Fruit fly (Drosophila melanogaster) whole organism, embryonic: ENCODE measurements around the gene Cyp303a1.
A peak's percentile ranks its signal among the peaks of the same experiment; 100 is the strongest.

Source experiments
- Antp ChIP-seq: fragments of 200-800 bp; sonication (Bioruptor generic); optimal IDR thresholded peaks from 3 replicates; lab custom pipeline; 2016; ENCODE audit warnings: missing biosample characterization, missing genetic modification characterization
- Asciz ChIP-seq: fragments of 200-800 bp; sonication (Bioruptor generic); optimal IDR thresholded peaks from 2 replicates; lab custom pipeline; 2017; ENCODE audit warnings: missing biosample characterization, mild to moderate bottlenecking, missing genetic modification characterization, missing genetic modification reagents
- Awh ChIP-seq: fragments of 200-800 bp; sonication (Bioruptor generic); IDR thresholded peaks from 2 replicates; pipeline ENCODE4, ENCODE4 v1.3.6; 2022; ENCODE audit warnings: missing biosample characterization, missing genetic modification characterization
- B-H2 ChIP-seq: fragments of 200-800 bp; sonication (Bioruptor generic); optimal IDR thresholded peaks from 2 replicates; lab custom pipeline; 2018; ENCODE audit warnings: missing biosample characterization, mild to moderate bottlenecking, missing genetic modification characterization
- CG10209 ChIP-seq: fragments of 200-800 bp; sonication (Bioruptor generic); optimal IDR thresholded peaks from 3 replicates; lab custom pipeline; 2017; ENCODE audit warnings: missing biosample characterization, mild to moderate bottlenecking, missing genetic modification characterization, missing genetic modification reagents
- CG12104 ChIP-seq: fragments of 200-800 bp; sonication (Bioruptor generic); optimal IDR thresholded peaks from 3 replicates; lab custom pipeline; 2016; ENCODE audit warnings: missing biosample characterization, missing genetic modification characterization
- CG12236 ChIP-seq: fragments of 200-800 bp; sonication (Bioruptor generic); optimal IDR thresholded peaks from 2 replicates; lab custom pipeline; 2016; ENCODE audit warnings: missing biosample characterization, missing genetic modification characterization
- CG12942 ChIP-seq: fragments of 200-800 bp; sonication (Bioruptor generic); optimal IDR thresholded peaks from 3 replicates; lab custom pipeline; 2016; ENCODE audit warnings: missing biosample characterization, missing genetic modification characterization
- CG13624 ChIP-seq: fragments of 200-800 bp; sonication (Bioruptor generic); optimal IDR thresholded peaks from 2 replicates; lab custom pipeline; 2016; ENCODE audit warnings: missing biosample characterization, missing genetic modification characterization
- CG14014 ChIP-seq: fragments of 200-800 bp; sonication (Bioruptor generic); IDR thresholded peaks from 2 replicates; pipeline ENCODE4 v1.3.6; 2022; ENCODE audit warnings: missing biosample characterization, missing genetic modification characterization
- CG15073 ChIP-seq: fragments of 200-800 bp; sonication (Bioruptor generic); optimal IDR thresholded peaks from 2 replicates; lab custom pipeline; 2016; ENCODE audit warnings: missing biosample characterization, missing genetic modification characterization
- CG1603 ChIP-seq: fragments of 200-800 bp; sonication (Bioruptor generic); optimal IDR thresholded peaks from 2 replicates; lab custom pipeline; 2019; ENCODE audit warnings: missing biosample characterization, mild to moderate bottlenecking, missing genetic modification characterization, moderate library complexity
- CG17361 ChIP-seq: fragments of 200-800 bp; sonication (Bioruptor generic); IDR thresholded peaks from 3 replicates; pipeline ENCODE4 v1.3.6; 2022; ENCODE audit warnings: missing biosample characterization, missing genetic modification characterization
- CG18011 ChIP-seq: fragments of 200-800 bp; sonication (Bioruptor generic); optimal IDR thresholded peaks from 2 replicates; lab custom pipeline; 2017; ENCODE audit warnings: missing biosample characterization, missing genetic modification characterization, mild to moderate bottlenecking, moderate library complexity, missing genotype
- CG2875 ChIP-seq: fragments of 200-800 bp; sonication (Bioruptor generic); optimal IDR thresholded peaks from 2 replicates; lab custom pipeline; 2017; ENCODE audit warnings: missing biosample characterization, mild to moderate bottlenecking, missing genetic modification characterization, missing genetic modification reagents
- CG2889 ChIP-seq: fragments of 200-800 bp; sonication (Bioruptor generic); IDR thresholded peaks from 3 replicates; pipeline ENCODE4 v1.3.6; 2022; ENCODE audit warnings: missing biosample characterization, missing genetic modification characterization
- CG4854 ChIP-seq: fragments of 200-800 bp; sonication (Bioruptor generic); optimal IDR thresholded peaks from 2 replicates; lab custom pipeline; 2016; ENCODE audit warnings: missing biosample characterization, missing genetic modification characterization, inconsistent platforms
- CG7271 ChIP-seq: fragments of 200-800 bp; sonication (Bioruptor generic); optimal IDR thresholded peaks from 2 replicates; lab custom pipeline; 2018; ENCODE audit warnings: missing biosample characterization, mild to moderate bottlenecking, missing genetic modification characterization, moderate library complexity
- CG7357 ChIP-seq: fragments of 200-800 bp; sonication (Bioruptor generic); IDR thresholded peaks from 3 replicates; pipeline ENCODE4 v1.3.6; 2022; ENCODE audit warnings: missing biosample characterization, missing genetic modification characterization
- CG8478 ChIP-seq: fragments of >200 bp; optimal IDR thresholded peaks from 2 replicates; lab custom pipeline; 2018
- CkIIα-i1 ChIP-seq: fragments of 200-800 bp; sonication (Bioruptor generic); IDR thresholded peaks from 2 replicates; pipeline ENCODE4 v1.3.6; 2022; ENCODE audit warnings: missing biosample characterization, missing genetic modification characterization
- Doc2 ChIP-seq: fragments of 200-800 bp; sonication (Bioruptor generic); IDR thresholded peaks from 2 replicates; pipeline ENCODE4 v1.3.6; 2022; ENCODE audit warnings: missing biosample characterization, missing genetic modification characterization
- Doc3 ChIP-seq: fragments of 200-800 bp; sonication (Bioruptor generic); IDR thresholded peaks from 3 replicates; pipeline ENCODE4 v1.3.6; 2022; ENCODE audit warnings: missing biosample characterization, missing genetic modification characterization; ENCODE audit not compliant: partially characterized antibody
- Elba2 ChIP-seq: fragments of 200-800 bp; sonication (Bioruptor generic); optimal IDR thresholded peaks from 3 replicates; lab custom pipeline; 2016; ENCODE audit warnings: missing biosample characterization, missing genetic modification characterization
- Fer2 ChIP-seq: fragments of 200-800 bp; sonication (Bioruptor generic); optimal IDR thresholded peaks from 2 replicates; lab custom pipeline; 2018; ENCODE audit warnings: missing biosample characterization, mild to moderate bottlenecking, missing genetic modification characterization, moderate library complexity
- Hr39 ChIP-seq: fragments of >200 bp; optimal IDR thresholded peaks from 2 replicates; lab custom pipeline; 2017
- Hr78 ChIP-seq, 2 experiments: fragments of 200-800 bp in 1 of 2; fragments of >200 bp in 1 of 2; sonication (Bioruptor generic) in 1 of 2; optimal IDR thresholded peaks; 2 replicates each; lab custom pipeline; 2017 to 2019; ENCODE audit warnings: missing biosample characterization in 2 of 2, missing genetic modification characterization in 2 of 2, mild to moderate bottlenecking in 1 of 2, moderate library complexity in 1 of 2
- MBD-R2 ChIP-seq: fragments of 200-800 bp; sonication (Bioruptor generic); IDR thresholded peaks from 2 replicates; pipeline ENCODE4 v1.3.6; 2022; ENCODE audit warnings: missing biosample characterization, missing genetic modification characterization
- Optix ChIP-seq: fragments of 200-800 bp; sonication (Bioruptor generic); IDR thresholded peaks from 3 replicates; pipeline ENCODE4 v1.3.6; 2022; ENCODE audit warnings: missing biosample characterization, missing genetic modification characterization
- Usf ChIP-seq: fragments of 200-800 bp; sonication (Bioruptor generic); optimal IDR thresholded peaks from 2 replicates; lab custom pipeline; 2017; ENCODE audit warnings: missing genotype, missing biosample characterization, missing genetic modification characterization
- caup ChIP-seq: fragments of 200-800 bp; sonication (Bioruptor generic); optimal IDR thresholded peaks from 3 replicates; lab custom pipeline; 2017; ENCODE audit warnings: missing biosample characterization, mild to moderate bottlenecking, missing genetic modification characterization, moderate library complexity; ENCODE audit not compliant: severe bottlenecking
- corto ChIP-seq: fragments of 200-800 bp; sonication (Bioruptor generic); optimal IDR thresholded peaks from 2 replicates; lab custom pipeline; 2016; ENCODE audit warnings: missing biosample characterization, mild to moderate bottlenecking, missing genetic modification characterization, moderate library complexity
- crp ChIP-seq, 2 experiments: fragments of 200-800 bp; sonication (Bioruptor generic); optimal IDR thresholded peaks; 2 replicates in 1 of 2; 3 replicates in 1 of 2; lab custom pipeline; 2017; ENCODE audit warnings: missing biosample characterization in 2 of 2, missing genetic modification characterization in 2 of 2, mild to moderate bottlenecking in 1 of 2, moderate library complexity in 1 of 2
- cwo ChIP-seq: fragments of 200-800 bp; sonication (Bioruptor generic); optimal IDR thresholded peaks from 3 replicates; lab custom pipeline; 2017; ENCODE audit warnings: missing biosample characterization, missing genetic modification characterization, mild to moderate bottlenecking, moderate library complexity, missing genetic modification reagents
- dan ChIP-seq: fragments of 200-800 bp; sonication (Bioruptor generic); IDR thresholded peaks from 2 replicates; pipeline ENCODE4 v1.3.6; 2022; ENCODE audit warnings: missing biosample characterization, missing genetic modification characterization
- dati ChIP-seq: fragments of 200-800 bp; sonication (Bioruptor generic); IDR thresholded peaks from 2 replicates; pipeline ENCODE4 v1.3.6; 2022; ENCODE audit warnings: missing biosample characterization, missing genetic modification characterization
- dimm ChIP-seq: fragments of 200-800 bp; sonication (Bioruptor generic); IDR thresholded peaks from 2 replicates; pipeline ENCODE4 v1.3.6; 2022; ENCODE audit warnings: missing biosample characterization, missing genetic modification characterization
- dmrt11E ChIP-seq: fragments of 200-800 bp; sonication (Bioruptor generic); optimal IDR thresholded peaks from 3 replicates; lab custom pipeline; 2018; ENCODE audit warnings: missing biosample characterization, mild to moderate bottlenecking, missing genetic modification characterization, moderate library complexity
- en ChIP-seq: fragments of 200-800 bp; sonication (Bioruptor generic); optimal IDR thresholded peaks from 2 replicates; lab custom pipeline; 2016; ENCODE audit warnings: missing biosample characterization, missing genetic modification characterization
- grau ChIP-seq: fragments of 200-800 bp; optimal IDR thresholded peaks from 3 replicates; lab custom pipeline; 2019; ENCODE audit warnings: missing biosample characterization, mild to moderate bottlenecking, missing genetic modification characterization, moderate library complexity
- gsb ChIP-seq: fragments of 200-800 bp; sonication (Bioruptor generic); IDR thresholded peaks from 2 replicates; pipeline ENCODE4 v1.3.6; 2022; ENCODE audit warnings: missing biosample characterization, missing genetic modification characterization
- gt ChIP-seq: fragments of 200-800 bp; sonication (Bioruptor generic); IDR thresholded peaks from 2 replicates; pipeline ENCODE4 v1.3.6; 2022; ENCODE audit warnings: missing biosample characterization, missing genetic modification characterization
- kah ChIP-seq: fragments of 200-800 bp; sonication (Bioruptor generic); optimal IDR thresholded peaks from 2 replicates; lab custom pipeline; 2018; ENCODE audit warnings: missing biosample characterization, mild to moderate bottlenecking, missing genetic modification characterization
- nerfin-2 ChIP-seq: fragments of 200-800 bp; sonication (Bioruptor generic); IDR thresholded peaks from 2 replicates; pipeline ENCODE4 v1.3.6; 2022; ENCODE audit warnings: missing biosample characterization, missing genetic modification characterization; ENCODE audit not compliant: partially characterized antibody
- otp ChIP-seq: fragments of 200-800 bp; sonication (Bioruptor generic); IDR thresholded peaks from 3 replicates; pipeline ENCODE4, ENCODE4 v1.3.6; 2022; ENCODE audit warnings: missing biosample characterization, missing genetic modification characterization
- pb ChIP-seq: fragments of 200-800 bp; sonication (Bioruptor generic); optimal IDR thresholded peaks from 3 replicates; lab custom pipeline; 2016; ENCODE audit warnings: missing biosample characterization, missing genetic modification characterization
- row ChIP-seq: fragments of 200-800 bp; sonication (Bioruptor generic); IDR thresholded peaks from 3 replicates; pipeline ENCODE4 v1.3.6; 2022; ENCODE audit warnings: missing biosample characterization, missing genetic modification characterization
- sens-2 ChIP-seq: fragments of 200-800 bp; sonication (Bioruptor generic); IDR thresholded peaks from 2 replicates; pipeline ENCODE4 v1.3.6; 2022; ENCODE audit warnings: missing biosample characterization, missing genetic modification characterization
- tap ChIP-seq: fragments of 200-800 bp; optimal IDR thresholded peaks from 3 replicates; lab custom pipeline; 2019; ENCODE audit warnings: missing biosample characterization, mild to moderate bottlenecking, missing genetic modification characterization, moderate library complexity
- tin ChIP-seq: fragments of 200-800 bp; sonication (Bioruptor generic); optimal IDR thresholded peaks from 3 replicates; lab custom pipeline; 2016; ENCODE audit warnings: missing biosample characterization, missing genetic modification characterization
- wdn ChIP-seq: fragments of 200-800 bp; sonication (Bioruptor generic); IDR thresholded peaks from 2 replicates; pipeline ENCODE4 v1.3.6; 2022; ENCODE audit warnings: missing biosample characterization, missing genetic modification characterization

The Cyp303a1 gene

dm6 chr2L:16251598-16252131 is 42.3 kb upstream of the Cyp303a1 start, which contains the start of gene CG46309 (continued):
- TF ChIP-seq grau (peak; percentile 60), CG1603 (tag; lab: Kevin White, UChicago) (no peak), cwo (GFP tag; lab: Kevin White, UChicago) (no peak), corto (GFP tag; lab: Kevin White, UChicago) (no peak), CG12104 (GFP tag; lab: Kevin White, UChicago) (peak; percentile 18), tin (GFP tag; lab: Kevin White, UChicago) (peak; percentile 4), CG2875 (peak; percentile 19), Asciz (GFP tag; lab: Kevin White, UChicago) (peak; percentile 21), row (peak; percentile 76; the same call in 1 of the 3 replicates), gt (GFP tag; lab: Robert Waterston, UW) (no peak), pb (GFP tag; lab: Kevin White, UChicago) (no peak), CG8478 (lab: Kevin White, UChicago) (no peak), Optix (no peak), MBD-R2 (GFP tag; lab: Robert Waterston, UW) (no peak), CG13624 (GFP tag; lab: Kevin White, UChicago) (peak; percentile 40), CG2889 (GFP tag; lab: Robert Waterston, UW) (no peak), Doc2 (GFP tag; lab: Robert Waterston, UW) (no peak), Antp (no peak), kah (GFP tag; lab: Kevin White, UChicago) (no peak), dan (no peak), Hr39 (lab: Kevin White, UChicago) (no peak), tap (tag; lab: Kevin White, UChicago) (peak; percentile 47), CG7357 (GFP tag; lab: Robert Waterston, UW) (no peak), CG10209 (no peak), Doc3 (peak; percentile 78; the same call in 2 of the 3 replicates), Fer2 (tag; lab: Kevin White, UChicago) (no peak), CkIIα-i1 (no peak), dmrt11E (tag; lab: Kevin White, UChicago) (no peak), en (GFP tag; lab: Kevin White, UChicago) (peak; percentile 11), dati (GFP tag; lab: Robert Waterston, UW) (no peak), CG12236 (GFP tag; lab: Kevin White, UChicago) (no peak), crp (GFP tag; optimal IDR thresholded peaks at IDR 0.05; lab: Kevin White, UChicago) (no peak), gsb (no peak), Hr78 (GFP tag; optimal IDR thresholded peaks at IDR 0.05; lab: Kevin White, UChicago) (no peak), CG14014 (GFP tag; lab: Robert Waterston, UW) (no peak; the same call in 1 of the 2 replicates), Awh (no peak), Usf (GFP tag; lab: Kevin White, UChicago) (no peak), B-H2 (GFP tag; lab: Kevin White, UChicago) (peak; percentile 23)

DNA sequence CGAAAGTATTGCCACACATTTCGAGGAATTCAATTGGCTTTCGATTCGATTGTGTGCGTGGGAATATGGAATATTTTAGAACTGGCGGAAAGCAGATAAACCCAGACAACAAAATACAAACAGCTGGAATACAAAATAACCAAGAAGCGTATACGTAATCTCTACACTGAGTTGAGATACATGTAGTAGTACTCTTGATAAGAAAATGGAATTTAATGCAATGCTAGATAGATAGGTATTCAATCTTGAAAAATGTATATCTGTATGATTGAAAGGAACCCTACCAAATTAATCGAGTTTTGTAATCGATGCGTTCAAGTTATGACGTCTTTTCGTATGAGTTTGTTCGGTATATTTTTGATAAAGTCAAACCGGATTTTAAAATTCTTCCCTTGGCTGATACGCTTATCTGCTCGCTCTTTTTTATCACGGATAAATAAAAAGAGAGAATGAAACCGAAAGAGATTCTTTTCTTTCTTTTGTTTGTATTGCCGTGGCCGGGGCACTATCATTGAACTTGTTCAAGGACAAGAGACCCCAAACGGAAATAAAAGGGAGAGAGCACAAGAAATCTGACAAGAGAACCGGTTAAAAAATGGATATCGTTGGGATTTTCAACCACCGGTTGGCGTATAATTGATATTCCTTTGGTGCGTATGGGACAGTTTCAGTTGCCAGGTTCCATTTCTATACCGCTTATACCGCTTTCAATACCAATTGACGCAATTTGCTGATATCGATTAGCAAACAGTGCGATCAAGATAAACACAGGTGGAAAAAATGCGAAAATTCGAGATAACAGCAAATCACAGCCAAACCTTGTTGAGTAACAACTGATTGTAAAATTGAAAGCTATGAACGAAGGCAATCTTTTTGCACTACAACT is 38.5 kb upstream of the Cyp303a1 start:
- no peak for TF ChIP-seq sens-2 (GFP tag; lab: Robert Waterston, UW)
- no peak for TF ChIP-seq nerfin-2 (GFP tag; lab: Robert Waterston, UW)
- TF ChIP-seq CG12942 (GFP tag; lab: Kevin White, UChicago): no peak
- no peak for TF ChIP-seq otp (GFP tag; lab: Robert Waterston, UW)
- TF ChIP-seq CG18011 (GFP tag; lab: Kevin White, UChicago): no peak
- TF ChIP-seq CG7271: no peak
- TF ChIP-seq CG15073 (GFP tag; lab: Kevin White, UChicago): no peak
- TF ChIP-seq CG17361 (GFP tag; lab: Robert Waterston, UW): no peak
- TF ChIP-seq Elba2 (GFP tag; lab: Kevin White, UChicago): no peak
- no peak for TF ChIP-seq CG4854
- no peak for TF ChIP-seq caup (GFP tag; lab: Kevin White, UChicago)
- no peak for TF ChIP-seq dimm (GFP tag; lab: Robert Waterston, UW)
- no peak for TF ChIP-seq wdn (GFP tag; lab: Robert Waterston, UW)
